Fruit fly (Drosophila melanogaster) whole organism, prepupa: ENCODE measurements around the gene Tlk.

Source experiments
- Blimp-1 ChIP-seq: fragments of 200-800 bp; sonication (Bioruptor generic); optimal IDR thresholded peaks from 3 replicates; lab custom pipeline; 2017; ENCODE audit warnings: missing biosample characterization, missing genetic modification characterization, mild to moderate bottlenecking, moderate library complexity, missing genetic modification reagents
- CG10631 ChIP-seq: fragments of 200-800 bp; sonication (Bioruptor generic); optimal IDR thresholded peaks from 2 replicates; lab custom pipeline; 2016; ENCODE audit warnings: missing biosample characterization, missing genetic modification characterization
- CG10669 ChIP-seq: fragments of 200-800 bp; sonication (Bioruptor generic); optimal IDR thresholded peaks from 3 replicates; lab custom pipeline; 2018; ENCODE audit warnings: missing biosample characterization, mild to moderate bottlenecking, missing genetic modification characterization, moderate library complexity
- CG11294 ChIP-seq: fragments of 200-800 bp; sonication (Bioruptor generic); IDR thresholded peaks from 2 replicates; pipeline ENCODE4 v1.3.6; 2022; ENCODE audit warnings: missing biosample characterization, missing genetic modification characterization
- CG11902 ChIP-seq: fragments of 200-800 bp; sonication (Bioruptor generic); optimal IDR thresholded peaks from 3 replicates; lab custom pipeline; 2016; ENCODE audit warnings: missing biosample characterization, missing genetic modification characterization
- CG1621 ChIP-seq: fragments of 200-800 bp; sonication (Bioruptor generic); optimal IDR thresholded peaks from 3 replicates; lab custom pipeline; 2018; ENCODE audit warnings: missing biosample characterization, mild to moderate bottlenecking, missing genetic modification characterization
- CG16779 ChIP-seq: fragments of 200-800 bp; sonication (Bioruptor generic); optimal IDR thresholded peaks from 3 replicates; lab custom pipeline; 2017; ENCODE audit warnings: missing biosample characterization, mild to moderate bottlenecking, missing genetic modification characterization
- CG3032 ChIP-seq: fragments of 200-800 bp; optimal IDR thresholded peaks from 2 replicates; lab custom pipeline; 2019; ENCODE audit warnings: missing biosample characterization, mild to moderate bottlenecking, missing genetic modification characterization, moderate library complexity
- CG31627 ChIP-seq: fragments of 200-800 bp; sonication (Bioruptor generic); optimal IDR thresholded peaks from 3 replicates; lab custom pipeline; 2016; ENCODE audit warnings: missing biosample characterization, missing genetic modification characterization
- CG32006 ChIP-seq: fragments of 200-800 bp; sonication (Bioruptor generic); optimal IDR thresholded peaks from 3 replicates; lab custom pipeline; 2017; ENCODE audit warnings: missing biosample characterization, mild to moderate bottlenecking, missing genetic modification characterization
- CG34406 ChIP-seq: fragments of 200-800 bp; sonication (Bioruptor generic); optimal IDR thresholded peaks from 3 replicates; lab custom pipeline; 2016; ENCODE audit warnings: missing biosample characterization, missing genetic modification characterization
- CG3919 ChIP-seq: fragments of 200-800 bp; sonication (Bioruptor generic); optimal IDR thresholded peaks from 3 replicates; lab custom pipeline; 2016; ENCODE audit warnings: missing biosample characterization, missing genetic modification characterization
- CG4318 ChIP-seq: fragments of 200-800 bp; sonication (Bioruptor generic); optimal IDR thresholded peaks from 3 replicates; lab custom pipeline; 2017; ENCODE audit warnings: missing biosample characterization, mild to moderate bottlenecking, missing genetic modification characterization
- CG6163 ChIP-seq: fragments of 200-800 bp; sonication (Bioruptor generic); IDR thresholded peaks from 3 replicates; pipeline ENCODE4 v1.3.6; 2022; ENCODE audit warnings: missing biosample characterization, missing genetic modification characterization
- CG6276 ChIP-seq: fragments of 200-800 bp; sonication (Bioruptor generic); optimal IDR thresholded peaks from 2 replicates; lab custom pipeline; 2017; ENCODE audit warnings: missing biosample characterization, mild to moderate bottlenecking, missing genetic modification characterization
- CG6808 ChIP-seq: fragments of 200-800 bp; sonication (Bioruptor generic); optimal IDR thresholded peaks from 3 replicates; lab custom pipeline; 2017; ENCODE audit warnings: missing biosample characterization, missing genetic modification characterization, mild to moderate bottlenecking, moderate library complexity, missing genetic modification reagents
- CG6854 ChIP-seq: fragments of 200-800 bp; sonication (Bioruptor generic); optimal IDR thresholded peaks from 2 replicates; lab custom pipeline; 2017; ENCODE audit warnings: missing biosample characterization, mild to moderate bottlenecking, missing genetic modification characterization
- CG7368 ChIP-seq: fragments of 200-800 bp; sonication (Bioruptor generic); optimal IDR thresholded peaks from 3 replicates; lab custom pipeline; 2016; ENCODE audit warnings: missing biosample characterization, missing genetic modification characterization
- CG8119 ChIP-seq: fragments of 200-800 bp; sonication (Bioruptor generic); IDR thresholded peaks from 3 replicates; pipeline ENCODE4 v1.3.6; 2022; ENCODE audit warnings: missing biosample characterization, missing genetic modification characterization
- CG8319 ChIP-seq: fragments of 200-800 bp; sonication (Bioruptor generic); optimal IDR thresholded peaks from 3 replicates; lab custom pipeline; 2016; ENCODE audit warnings: missing biosample characterization, missing genetic modification characterization
- CG8632 ChIP-seq: fragments of 200-800 bp; sonication (Bioruptor generic); optimal IDR thresholded peaks from 3 replicates; lab custom pipeline; 2016; ENCODE audit warnings: missing biosample characterization, missing genetic modification characterization
- CG9139 ChIP-seq: fragments of 200-800 bp; sonication (Bioruptor generic); optimal IDR thresholded peaks from 3 replicates; lab custom pipeline; 2017; ENCODE audit warnings: missing biosample characterization, mild to moderate bottlenecking, missing genetic modification characterization
- Eip75B ChIP-seq: fragments of 200-800 bp; sonication (Bioruptor generic); optimal IDR thresholded peaks from 3 replicates; lab custom pipeline; 2016; ENCODE audit warnings: missing biosample characterization, missing genetic modification characterization
- Eip78C ChIP-seq: fragments of 200-800 bp; sonication (Bioruptor generic); peaks from one replicate; lab custom pipeline; 2016; ENCODE audit warnings: missing biosample characterization, missing genetic modification characterization
- Eip93F ChIP-seq: fragments of 200-800 bp; sonication (Bioruptor generic); optimal IDR thresholded peaks from 2 replicates; lab custom pipeline; 2016; ENCODE audit warnings: missing biosample characterization, mild to moderate bottlenecking, missing genetic modification characterization
- Ets21C ChIP-seq: fragments of 200-800 bp; sonication (Bioruptor generic); optimal IDR thresholded peaks from 3 replicates; lab custom pipeline; 2016; ENCODE audit warnings: missing biosample characterization, missing genetic modification characterization
- Ets96B ChIP-seq: fragments of 200-800 bp; optimal IDR thresholded peaks from 2 replicates; lab custom pipeline; 2019; ENCODE audit warnings: missing biosample characterization, mild to moderate bottlenecking, missing genetic modification characterization, moderate library complexity
- Gug ChIP-seq: fragments of 200-800 bp; sonication (Bioruptor generic); IDR thresholded peaks from 2 replicates; pipeline ENCODE4 v1.3.6; 2022; ENCODE audit warnings: missing biosample characterization, missing genetic modification characterization
- Hr38 ChIP-seq: sonication (Bioruptor generic); optimal IDR thresholded peaks from 2 replicates; lab custom pipeline; 2016; ENCODE audit warnings: missing biosample characterization, missing genetic modification characterization
- Hr39 ChIP-seq: fragments of 200-800 bp; sonication (Bioruptor generic); optimal IDR thresholded peaks from 2 replicates; lab custom pipeline; 2016; ENCODE audit warnings: missing biosample characterization, missing genetic modification characterization
- Hr4 ChIP-seq: fragments of 200-800 bp; sonication (Bioruptor generic); optimal IDR thresholded peaks from 3 replicates; lab custom pipeline; 2016; ENCODE audit warnings: missing biosample characterization, missing genetic modification characterization
- Lpt ChIP-seq: fragments of 200-800 bp; sonication (Bioruptor generic); optimal IDR thresholded peaks from 3 replicates; lab custom pipeline; 2016; ENCODE audit warnings: missing biosample characterization, missing genetic modification characterization
- Met ChIP-seq: fragments of 200-800 bp; sonication (Bioruptor generic); optimal IDR thresholded peaks from 3 replicates; lab custom pipeline; 2016; ENCODE audit warnings: missing biosample characterization, missing genetic modification characterization
- OdsH ChIP-seq: fragments of 200-800 bp; sonication (Bioruptor generic); optimal IDR thresholded peaks from 3 replicates; lab custom pipeline; 2016; ENCODE audit warnings: missing biosample characterization, missing genetic modification characterization
- Sox102F ChIP-seq: fragments of 200-800 bp; sonication (Bioruptor generic); optimal IDR thresholded peaks from 2 replicates; lab custom pipeline; 2016; ENCODE audit warnings: missing biosample characterization, mild to moderate bottlenecking, missing genetic modification characterization
- Sox14 ChIP-seq: fragments of 200-800 bp; sonication (Bioruptor generic); optimal IDR thresholded peaks from 3 replicates; lab custom pipeline; 2016; ENCODE audit warnings: missing biosample characterization, missing genetic modification characterization
- Sox15 ChIP-seq: fragments of 200-800 bp; sonication (Bioruptor generic); optimal IDR thresholded peaks from 3 replicates; lab custom pipeline; 2016; ENCODE audit warnings: missing biosample characterization, missing genetic modification characterization
- achi ChIP-seq: fragments of 200-800 bp; sonication (Bioruptor generic); optimal IDR thresholded peaks from 3 replicates; lab custom pipeline; 2016; ENCODE audit warnings: missing biosample characterization, missing genetic modification characterization
- acj6 ChIP-seq: fragments of 200-800 bp; sonication (Bioruptor generic); optimal IDR thresholded peaks from 3 replicates; lab custom pipeline; 2016; ENCODE audit warnings: missing biosample characterization, missing genetic modification characterization
- cyc ChIP-seq: fragments of 200-800 bp; sonication (Bioruptor generic); optimal IDR thresholded peaks from 3 replicates; lab custom pipeline; 2016; ENCODE audit warnings: missing biosample characterization, missing genetic modification characterization
- dac ChIP-seq: fragments of 200-800 bp; sonication (Bioruptor generic); optimal IDR thresholded peaks from 2 replicates; lab custom pipeline; 2017; ENCODE audit warnings: missing biosample characterization, mild to moderate bottlenecking, missing genetic modification characterization
- dsx ChIP-seq: fragments of 200-800 bp; optimal IDR thresholded peaks from 3 replicates; lab custom pipeline; 2019; ENCODE audit warnings: missing biosample characterization, mild to moderate bottlenecking, missing genetic modification characterization, moderate library complexity; ENCODE audit not compliant: poor library complexity, severe bottlenecking
- eg ChIP-seq: fragments of 200-800 bp; sonication (Bioruptor generic); IDR thresholded peaks from 3 replicates; pipeline ENCODE4 v1.3.6; 2022; ENCODE audit warnings: missing biosample characterization, missing genetic modification characterization
- esn ChIP-seq: fragments of 200-800 bp; sonication (Bioruptor generic); optimal IDR thresholded peaks from 2 replicates; lab custom pipeline; 2016; ENCODE audit warnings: missing biosample characterization, mild to moderate bottlenecking, missing genetic modification characterization, moderate library complexity
- fd85E ChIP-seq: fragments of 200-800 bp; sonication (Bioruptor generic); optimal IDR thresholded peaks from 3 replicates; lab custom pipeline; 2016; ENCODE audit warnings: missing biosample characterization, missing genetic modification characterization
- lz ChIP-seq: fragments of 200-800 bp; sonication (Bioruptor generic); optimal IDR thresholded peaks from 3 replicates; lab custom pipeline; 2016; ENCODE audit warnings: missing biosample characterization, missing genetic modification characterization
- pdm3 ChIP-seq: fragments of 200-800 bp; sonication (Bioruptor generic); optimal IDR thresholded peaks from 3 replicates; lab custom pipeline; 2016; ENCODE audit warnings: missing biosample characterization, missing genetic modification characterization
- salr ChIP-seq, 2 experiments: fragments of 200-800 bp; sonication (Bioruptor generic); optimal IDR thresholded peaks; 3 replicates each; lab custom pipeline; 2016 to 2018; ENCODE audit warnings: missing biosample characterization in 2 of 2, missing genetic modification characterization in 2 of 2, mild to moderate bottlenecking in 1 of 2
- ss ChIP-seq, 2 experiments: fragments of 200-800 bp; sonication (Bioruptor generic); optimal IDR thresholded peaks; 2 replicates in 1 of 2; 3 replicates in 1 of 2; lab custom pipeline; 2017 to 2018; ENCODE audit warnings: mild to moderate bottlenecking in 2 of 2, missing biosample characterization in 2 of 2, missing genetic modification characterization in 2 of 2, moderate library complexity in 1 of 2
- svp ChIP-seq: fragments of 200-800 bp; sonication (Bioruptor generic); peaks from one replicate; lab custom pipeline; 2016; ENCODE audit warnings: missing biosample characterization, missing genetic modification characterization
- topi ChIP-seq: fragments of 200-800 bp; sonication (Bioruptor generic); optimal IDR thresholded peaks from 3 replicates; lab custom pipeline; 2016; ENCODE audit warnings: missing biosample characterization, missing genetic modification characterization

Gene Tlk

DNA sequence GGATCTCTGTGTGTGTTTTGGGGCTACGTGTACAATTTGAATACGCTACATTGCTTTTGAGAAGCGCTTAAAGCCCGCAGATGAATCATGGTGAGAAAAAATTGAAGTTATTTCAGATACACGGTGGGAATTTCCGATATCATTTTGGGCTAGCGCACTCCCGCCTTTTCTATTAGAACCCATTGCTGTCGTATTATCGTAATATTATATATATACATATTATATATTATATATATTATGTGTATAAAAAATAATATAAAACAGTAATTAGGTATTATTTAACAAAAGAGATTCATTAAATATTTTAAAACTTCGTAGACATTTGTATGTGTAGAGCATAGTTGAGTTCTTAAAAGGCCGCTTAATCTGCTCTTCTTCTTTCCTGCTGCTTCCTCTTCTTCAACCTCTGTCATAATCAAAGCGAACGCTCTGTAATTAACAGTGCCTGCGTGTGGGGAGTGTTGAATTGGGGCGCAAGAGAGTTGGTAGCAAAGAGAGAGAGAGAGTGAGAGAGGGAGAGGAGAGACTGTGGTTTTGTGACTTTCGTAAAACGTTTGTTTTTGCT lies 41.9 kb upstream of the Tlk start:
- TF ChIP-seq CG8319 (GFP tag; lab: Kevin White, UChicago), result peak; percentile 65
- TF ChIP-seq CG6163 (GFP tag; lab: Robert Waterston, UW), result peak; percentile 67
- peak; percentile 87 for TF ChIP-seq OdsH (GFP tag; lab: Kevin White, UChicago)
- peak; percentile 85 for TF ChIP-seq acj6 (GFP tag; lab: Kevin White, UChicago)
- TF ChIP-seq ss (GFP tag; optimal IDR thresholded peaks at IDR 0.05; lab: Kevin White, UChicago), result peak; percentile 77 to 91
- peak; percentile 57; the same call in 1 of the 3 replicates for TF ChIP-seq eg
- peak; percentile 85 for TF ChIP-seq CG10669 (GFP tag; lab: Kevin White, UChicago)
- peak; percentile 67 for TF ChIP-seq Lpt (GFP tag; lab: Kevin White, UChicago)
- TF ChIP-seq pdm3 (GFP tag; lab: Kevin White, UChicago), result peak; percentile 71
- no peak for TF ChIP-seq fd85E (GFP tag; lab: Kevin White, UChicago)
- peak; percentile 77 for TF ChIP-seq Hr4 (GFP tag; lab: Kevin White, UChicago)
- peak; percentile 69 for TF ChIP-seq CG6854 (GFP tag; lab: Kevin White, UChicago)
- no peak for TF ChIP-seq Hr38 (GFP tag; lab: Kevin White, UChicago)
- TF ChIP-seq CG8119 (GFP tag; lab: Robert Waterston, UW), result peak; percentile 90; the same call in 2 of the 3 replicates
- peak; percentile 89 for TF ChIP-seq svp (GFP tag; lab: Kevin White, UChicago)
- peak; percentile 84 for TF ChIP-seq dsx (GFP tag; lab: Kevin White, UChicago)
- peak; percentile 59 for TF ChIP-seq Eip93F (GFP tag; lab: Kevin White, UChicago)
- peak; percentile 90 for TF ChIP-seq Ets96B (tag; lab: Kevin White, UChicago)
- peak; percentile 73 for TF ChIP-seq Gug (GFP tag; lab: Robert Waterston, UW)
- peak; percentile 87 for TF ChIP-seq CG6808
- peak; percentile 87 for TF ChIP-seq Blimp-1 (GFP tag; lab: Kevin White, UChicago)
- peak; percentile 78 for TF ChIP-seq CG7368 (GFP tag; lab: Kevin White, UChicago)
- peak; percentile 98 for TF ChIP-seq CG32006 (GFP tag; lab: Kevin White, UChicago)
- TF ChIP-seq CG3919 (GFP tag; lab: Kevin White, UChicago), result peak; percentile 74
- peak; percentile 90 for TF ChIP-seq CG16779 (tag; lab: Kevin White, UChicago)
- peak; percentile 77 for TF ChIP-seq CG11902 (GFP tag; lab: Kevin White, UChicago)
- TF ChIP-seq Met (GFP tag; lab: Kevin White, UChicago), result peak; percentile 75
- TF ChIP-seq CG11294, result peak; percentile 77; the same call in 1 of the 2 replicates
- peak; percentile 91 for TF ChIP-seq Eip78C
- TF ChIP-seq CG4318 (GFP tag; lab: Kevin White, UChicago), result peak; percentile 93
- TF ChIP-seq Ets21C (GFP tag; lab: Kevin White, UChicago), result peak; percentile 47
- peak; percentile 80 for TF ChIP-seq lz (GFP tag; lab: Kevin White, UChicago)
- peak; percentile 96 for TF ChIP-seq CG10631 (GFP tag; lab: Kevin White, UChicago)
- TF ChIP-seq CG34406, result peak; percentile 97
- TF ChIP-seq Sox102F (GFP tag; lab: Kevin White, UChicago), result peak; percentile 58
- TF ChIP-seq topi, result peak; percentile 78
- TF ChIP-seq Sox15 (GFP tag; lab: Kevin White, UChicago), result peak; percentile 86
- peak; percentile 58 for TF ChIP-seq Sox14 (GFP tag; lab: Kevin White, UChicago)
- TF ChIP-seq CG9139, result peak; percentile 65
- peak; percentile 67 for TF ChIP-seq Hr39 (GFP tag; lab: Kevin White, UChicago)
- peak; percentile 59 for TF ChIP-seq CG1621 (tag; lab: Kevin White, UChicago)
- TF ChIP-seq CG31627 (GFP tag; lab: Kevin White, UChicago), result peak; percentile 69
- TF ChIP-seq cyc (GFP tag; lab: Kevin White, UChicago), result peak; percentile 73
- peak; percentile 94 for TF ChIP-seq achi (GFP tag; lab: Kevin White, UChicago)
- peak; percentile 37 to 86 for TF ChIP-seq salr (GFP tag; optimal IDR thresholded peaks at IDR 0.05; lab: Kevin White, UChicago)
- peak; percentile 85 for TF ChIP-seq esn (GFP tag; lab: Kevin White, UChicago)
- TF ChIP-seq Eip75B, result peak; percentile 64
- TF ChIP-seq CG3032, result peak; percentile 92
- peak; percentile 95 for TF ChIP-seq CG8632 (GFP tag; lab: Kevin White, UChicago)
- peak; percentile 91 for TF ChIP-seq dac (GFP tag; lab: Kevin White, UChicago)
- TF ChIP-seq CG6276 (GFP tag; lab: Kevin White, UChicago), result peak; percentile 93
